Fruit fly (Drosophila melanogaster) whole organism, embryonic: ENCODE results near the gene CG5445.
A peak's percentile ranks its signal among the peaks of the same experiment; 100 is the strongest.

Experiments used
- Asciz ChIP-seq: fragments of 200-800 bp; sonication (Bioruptor generic); optimal IDR thresholded peaks from 2 replicates; lab custom pipeline; 2017; ENCODE audit warnings: missing biosample characterization, mild to moderate bottlenecking, missing genetic modification characterization, missing genetic modification reagents
- BEAF-32 ChIP-seq: fragments of 200-800 bp; sonication (Bioruptor generic); optimal IDR thresholded peaks from 3 replicates; lab custom pipeline; 2017; ENCODE audit warnings: missing biosample characterization, missing genetic modification characterization, mild to moderate bottlenecking, moderate library complexity, missing genetic modification reagents
- CG10274 ChIP-seq: fragments of 200-800 bp; sonication (Bioruptor generic); optimal IDR thresholded peaks from 3 replicates; lab custom pipeline; 2017; ENCODE audit warnings: missing biosample characterization, mild to moderate bottlenecking, missing genetic modification characterization
- CG10543 ChIP-seq: fragments of 200-800 bp; sonication (Bioruptor generic); optimal IDR thresholded peaks from 3 replicates; lab custom pipeline; 2017; ENCODE audit warnings: missing biosample characterization, mild to moderate bottlenecking, missing genetic modification characterization, moderate library complexity
- CG10979 ChIP-seq: fragments of 200-800 bp; sonication (Bioruptor generic); optimal IDR thresholded peaks from 2 replicates; lab custom pipeline; 2018; ENCODE audit warnings: missing biosample characterization, mild to moderate bottlenecking, missing genetic modification characterization, moderate library complexity
- CG11504 ChIP-seq: fragments of 200-800 bp; sonication (Bioruptor generic); optimal IDR thresholded peaks from 3 replicates; lab custom pipeline; 2019; ENCODE audit warnings: missing biosample characterization, mild to moderate bottlenecking, missing genetic modification characterization, moderate library complexity
- CG12942 ChIP-seq: fragments of 200-800 bp; sonication (Bioruptor generic); optimal IDR thresholded peaks from 3 replicates; lab custom pipeline; 2016; ENCODE audit warnings: missing biosample characterization, missing genetic modification characterization
- CG13123 ChIP-seq: fragments of 200-800 bp; sonication (Bioruptor generic); optimal IDR thresholded peaks from 2 replicates; lab custom pipeline; 2016; ENCODE audit warnings: missing biosample characterization, missing genetic modification characterization
- CG16779 ChIP-seq: fragments of 200-800 bp; sonication (Bioruptor generic); IDR thresholded peaks from 2 replicates; pipeline ENCODE4 v1.3.6; 2022; ENCODE audit warnings: missing biosample characterization, missing genetic modification characterization
- CG16863 ChIP-seq: fragments of 200-800 bp; sonication (Bioruptor generic); optimal IDR thresholded peaks from 3 replicates; lab custom pipeline; 2016; ENCODE audit warnings: missing biosample characterization, missing genetic modification characterization
- CG17568 ChIP-seq: fragments of 200-800 bp; sonication (Bioruptor generic); optimal IDR thresholded peaks from 2 replicates; lab custom pipeline; 2018; ENCODE audit warnings: missing biosample characterization, mild to moderate bottlenecking, missing genetic modification characterization, moderate library complexity
- CG1832 ChIP-seq: fragments of 200-800 bp; sonication (Bioruptor generic); optimal IDR thresholded peaks from 2 replicates; lab custom pipeline; 2017; ENCODE audit warnings: missing biosample characterization, mild to moderate bottlenecking, missing genetic modification characterization, inconsistent platforms
- CG32767 ChIP-seq: fragments of 200-800 bp; sonication (Bioruptor generic); IDR thresholded peaks from 2 replicates; pipeline ENCODE4 v1.3.6; 2022; ENCODE audit warnings: missing biosample characterization, missing genetic modification characterization
- CG32772 ChIP-seq: fragments of 200-800 bp; sonication (Bioruptor generic); IDR thresholded peaks from 2 replicates; pipeline ENCODE4 v1.3.6; 2022; ENCODE audit warnings: missing biosample characterization, missing genetic modification characterization
- CG42726 ChIP-seq: fragments of 200-800 bp; sonication (Bioruptor generic); IDR thresholded peaks from 2 replicates; pipeline ENCODE4 v1.3.6; 2022; ENCODE audit warnings: missing biosample characterization, missing genetic modification characterization; ENCODE audit not compliant: partially characterized antibody
- CG6254 ChIP-seq: fragments of 200-800 bp; sonication (Bioruptor generic); optimal IDR thresholded peaks from 3 replicates; lab custom pipeline; 2017; ENCODE audit warnings: mild to moderate bottlenecking, missing biosample characterization, missing genetic modification reagents, missing genetic modification characterization
- CG6765 ChIP-seq: fragments of 200-800 bp; sonication (Bioruptor generic); optimal IDR thresholded peaks from 3 replicates; lab custom pipeline; 2017; ENCODE audit warnings: missing biosample characterization, mild to moderate bottlenecking, missing genetic modification characterization
- CG7357 ChIP-seq: fragments of 200-800 bp; sonication (Bioruptor generic); IDR thresholded peaks from 3 replicates; pipeline ENCODE4 v1.3.6; 2022; ENCODE audit warnings: missing biosample characterization, missing genetic modification characterization
- CG7372 ChIP-seq: fragments of 200-800 bp; sonication (Bioruptor generic); IDR thresholded peaks from 2 replicates; pipeline ENCODE4 v1.3.6; 2022; ENCODE audit warnings: missing biosample characterization, missing genetic modification characterization
- CG9817 ChIP-seq: fragments of 200-800 bp; sonication (Bioruptor generic); optimal IDR thresholded peaks from 2 replicates; lab custom pipeline; 2018; ENCODE audit warnings: missing biosample characterization, mild to moderate bottlenecking, missing genetic modification characterization, moderate library complexity
- CG9932 ChIP-seq: fragments of 200-800 bp; sonication (Bioruptor generic); IDR thresholded peaks from 2 replicates; pipeline ENCODE4 v1.3.6; 2022; ENCODE audit warnings: missing biosample characterization, missing genetic modification characterization
- CHES-1-like ChIP-seq: fragments of 200-800 bp; sonication (Bioruptor generic); optimal IDR thresholded peaks from 2 replicates; lab custom pipeline; 2016; ENCODE audit warnings: missing biosample characterization, missing genetic modification characterization
- Dip3 ChIP-seq: fragments of 200-800 bp; sonication (Bioruptor generic); optimal IDR thresholded peaks from 3 replicates; lab custom pipeline; 2016; ENCODE audit warnings: missing biosample characterization, missing genetic modification characterization
- Mad ChIP-seq: fragments of 200-800 bp; sonication (Bioruptor generic); optimal IDR thresholded peaks from 2 replicates; lab custom pipeline; 2016; ENCODE audit warnings: missing biosample characterization, missing genetic modification characterization
- NC2β ChIP-seq: fragments of 200-800 bp; sonication (Bioruptor generic); optimal IDR thresholded peaks from 2 replicates; lab custom pipeline; 2016; ENCODE audit warnings: missing biosample characterization, missing genetic modification characterization
- bcd ChIP-seq: fragments of 200-800 bp; sonication (Bioruptor generic); optimal IDR thresholded peaks from 2 replicates; lab custom pipeline; 2017; ENCODE audit warnings: missing biosample characterization, mild to moderate bottlenecking, missing genetic modification characterization
- bigmax ChIP-seq: fragments of 200-800 bp; sonication (Bioruptor generic); optimal IDR thresholded peaks from 2 replicates; lab custom pipeline; 2018; ENCODE audit warnings: missing biosample characterization, mild to moderate bottlenecking, missing genetic modification characterization
- br ChIP-seq: fragments of >200 bp; optimal IDR thresholded peaks from 2 replicates; lab custom pipeline; 2017
- btn ChIP-seq: fragments of 200-800 bp; sonication (Bioruptor generic); optimal IDR thresholded peaks from 2 replicates; lab custom pipeline; 2016; ENCODE audit warnings: missing biosample characterization, missing genetic modification characterization
- croc ChIP-seq: fragments of 200-800 bp; sonication (Bioruptor generic); conservative IDR thresholded peaks from 3 replicates; pipeline ENCODE4 v1.3.6; 2022; ENCODE audit warnings: missing biosample characterization, missing genetic modification characterization
- gce ChIP-seq: fragments of 200-800 bp; sonication (Bioruptor generic); IDR thresholded peaks from 3 replicates; pipeline ENCODE4 v1.3.6; 2022; ENCODE audit warnings: missing biosample characterization, missing genetic modification characterization
- gcm ChIP-seq: fragments of 200-800 bp; sonication (Bioruptor generic); optimal IDR thresholded peaks from 2 replicates; lab custom pipeline; 2019; ENCODE audit warnings: missing biosample characterization, mild to moderate bottlenecking, missing genetic modification characterization, moderate library complexity
- gcm2 ChIP-seq: fragments of 200-800 bp; sonication (Bioruptor generic); optimal IDR thresholded peaks from 2 replicates; lab custom pipeline; 2016; ENCODE audit warnings: missing biosample characterization, missing genetic modification characterization
- gsb ChIP-seq: fragments of 200-800 bp; sonication (Bioruptor generic); IDR thresholded peaks from 2 replicates; pipeline ENCODE4 v1.3.6; 2022; ENCODE audit warnings: missing biosample characterization, missing genetic modification characterization
- her ChIP-seq: fragments of 200-800 bp; sonication (Bioruptor generic); optimal IDR thresholded peaks from 2 replicates; lab custom pipeline; 2016; ENCODE audit warnings: missing biosample characterization, missing genetic modification characterization
- insv ChIP-seq, 2 experiments: fragments of 200-800 bp; sonication (Bioruptor generic); optimal IDR thresholded peaks; 3 replicates each; lab custom pipeline; 2016 to 2018; ENCODE audit warnings: missing biosample characterization in 2 of 2, missing genetic modification characterization in 2 of 2
- jing ChIP-seq: fragments of 200-800 bp; sonication (Bioruptor generic); optimal IDR thresholded peaks from 2 replicates; lab custom pipeline; 2018; ENCODE audit warnings: missing biosample characterization, mild to moderate bottlenecking, missing genetic modification characterization
- kah ChIP-seq: fragments of 200-800 bp; sonication (Bioruptor generic); optimal IDR thresholded peaks from 2 replicates; lab custom pipeline; 2018; ENCODE audit warnings: missing biosample characterization, mild to moderate bottlenecking, missing genetic modification characterization
- lov ChIP-seq, 2 experiments: fragments of 200-800 bp in 1 of 2; fragments of >200 bp in 1 of 2; sonication (Bioruptor generic) in 1 of 2; IDR thresholded peaks in 1 of 2; optimal IDR thresholded peaks in 1 of 2; 2 replicates in 1 of 2; 3 replicates in 1 of 2; pipeline versions ENCODE4 v1.3.6 to Lab custom; 2017 to 2022; ENCODE audit warnings: missing biosample characterization in 1 of 2, missing genetic modification characterization in 1 of 2
- nom ChIP-seq: fragments of 200-800 bp; sonication (Bioruptor generic); optimal IDR thresholded peaks from 2 replicates; lab custom pipeline; 2017; ENCODE audit warnings: missing biosample characterization, missing genetic modification characterization, mild to moderate bottlenecking, moderate library complexity, missing genetic modification reagents
- org-1 ChIP-seq: fragments of 200-800 bp; sonication (Bioruptor generic); optimal IDR thresholded peaks from 2 replicates; lab custom pipeline; 2017; ENCODE audit warnings: missing biosample characterization, missing genetic modification characterization
- prd ChIP-seq, 3 experiments: fragments of >200 bp in 2 of 3; fragments of 200-800 bp in 1 of 3; sonication (Bioruptor generic) in 1 of 3; optimal IDR thresholded peaks in 2 of 3; IDR thresholded peaks in 1 of 3; 2 replicates in 2 of 3; 3 replicates in 1 of 3; pipeline versions ENCODE4 v1.3.6 to Lab custom; 2017 to 2022; ENCODE audit warnings: missing biosample characterization in 1 of 3, missing genetic modification characterization in 1 of 3
- pum ChIP-seq: fragments of 200-800 bp; sonication (Bioruptor generic); optimal IDR thresholded peaks from 2 replicates; lab custom pipeline; 2016; ENCODE audit warnings: missing biosample characterization, missing genetic modification characterization
- sc ChIP-seq, 3 experiments: fragments of >200 bp in 2 of 3; fragments of 200-800 bp in 1 of 3; sonication (Bioruptor generic) in 1 of 3; optimal IDR thresholded peaks; 2 replicates in 2 of 3; 3 replicates in 1 of 3; lab custom pipeline; 2017; ENCODE audit warnings: mild to moderate bottlenecking in 1 of 3, missing biosample characterization in 1 of 3, missing genetic modification characterization in 1 of 3, missing genetic modification reagents in 1 of 3
- seq ChIP-seq: fragments of 200-800 bp; sonication (Bioruptor generic); IDR thresholded peaks from 2 replicates; pipeline ENCODE4 v1.3.6; 2022; ENCODE audit warnings: missing biosample characterization, missing genetic modification characterization
- trem ChIP-seq: fragments of 200-800 bp; optimal IDR thresholded peaks from 3 replicates; lab custom pipeline; 2019; ENCODE audit warnings: missing biosample characterization, mild to moderate bottlenecking, missing genetic modification characterization, moderate library complexity

CG5445 gene

dm6 chrX:17298900-17299836 lies 16.9 kb downstream of the CG5445 start (continued):
- TF ChIP-seq trem (tag; lab: Kevin White, UChicago): no peak
- TF ChIP-seq CG9817 (tag; lab: Kevin White, UChicago): peak; percentile 71
- TF ChIP-seq gcm2 (GFP tag; lab: Kevin White, UChicago): peak; percentile 20
- TF ChIP-seq CG12942 (GFP tag; lab: Kevin White, UChicago): peak; percentile 29
- TF ChIP-seq seq (GFP tag; lab: Robert Waterston, UW): 0 out of 2 replicates have a peak, but pooled peaks have one; percentile 42
- TF ChIP-seq CG10543: peak; percentile 58
- TF ChIP-seq jing (GFP tag; lab: Kevin White, UChicago): peak; percentile 45
- peak; percentile 59; the same call in 1 of the 2 replicates for TF ChIP-seq gsb
- TF ChIP-seq her (GFP tag; lab: Kevin White, UChicago): peak; percentile 17
- peak; percentile 30 for TF ChIP-seq CG16863 (GFP tag; lab: Kevin White, UChicago)
- peak; percentile 69 for TF ChIP-seq nom
- no peak for TF ChIP-seq CG16779 (GFP tag; lab: Robert Waterston, UW)
- peak; percentile 52 for TF ChIP-seq CHES-1-like (GFP tag; lab: Kevin White, UChicago)
- TF ChIP-seq lov (optimal IDR thresholded peaks at IDR 0.05; lab: Kevin White, UChicago): no peak
- no peak for TF ChIP-seq lov (GFP tag; IDR thresholded peaks at IDR 0.05; lab: Robert Waterston, UW)
- TF ChIP-seq CG7357 (GFP tag; lab: Robert Waterston, UW): peak; percentile 57; the same call in 2 of the 3 replicates
- peak; percentile 41 for TF ChIP-seq CG32772 (GFP tag; lab: Robert Waterston, UW)
- peak; percentile 49 for TF ChIP-seq NC2β (GFP tag; lab: Kevin White, UChicago)
- TF ChIP-seq btn (GFP tag; lab: Kevin White, UChicago): peak; percentile 38
- TF ChIP-seq CG7372: peak; percentile 56
- no peak for TF ChIP-seq prd (optimal IDR thresholded peaks at IDR 0.05; lab: Kevin White, UChicago)
- TF ChIP-seq prd (GFP tag; IDR thresholded peaks at IDR 0.05; lab: Robert Waterston, UW): peak; percentile 68
- no peak for TF ChIP-seq insv (GFP tag; optimal IDR thresholded peaks at IDR 0.05; lab: Kevin White, UChicago)
- TF ChIP-seq kah (GFP tag; lab: Kevin White, UChicago): peak; percentile 1
- peak; percentile 79 for TF ChIP-seq CG9932
- TF ChIP-seq CG32767 (GFP tag; lab: Robert Waterston, UW): peak; percentile 38; the same call in 1 of the 2 replicates
- TF ChIP-seq CG17568: peak; percentile 67
- TF ChIP-seq CG10979 (tag; lab: Kevin White, UChicago): peak; percentile 43
- no peak for TF ChIP-seq bigmax (GFP tag; lab: Kevin White, UChicago)
- TF ChIP-seq Mad (GFP tag; lab: Kevin White, UChicago): peak; percentile 52
- peak; percentile 57 for TF ChIP-seq bcd
- TF ChIP-seq Asciz (GFP tag; lab: Kevin White, UChicago): no peak
- no peak for TF ChIP-seq CG1832 (GFP tag; lab: Kevin White, UChicago)
- peak; percentile 30 for TF ChIP-seq Dip3 (GFP tag; lab: Kevin White, UChicago)
- no peak for TF ChIP-seq CG42726 (GFP tag; lab: Robert Waterston, UW)
- peak; percentile 46 for TF ChIP-seq CG10274 (GFP tag; lab: Kevin White, UChicago)
- TF ChIP-seq pum (GFP tag; lab: Kevin White, UChicago): peak; percentile 51
- TF ChIP-seq gce (GFP tag; lab: Robert Waterston, UW): peak; percentile 45; the same call in 1 of the 3 replicates
- peak; percentile 71 for TF ChIP-seq CG11504 (tag; lab: Kevin White, UChicago)
- no peak for TF ChIP-seq br (lab: Kevin White, UChicago)
- TF ChIP-seq gcm (GFP tag; lab: Kevin White, UChicago): peak; percentile 50
- no peak for TF ChIP-seq BEAF-32 (GFP tag; lab: Kevin White, UChicago)
- TF ChIP-seq CG6765 (GFP tag; lab: Kevin White, UChicago): peak; percentile 44
- peak; percentile 10 for TF ChIP-seq CG6254 (GFP tag; lab: Kevin White, UChicago)
- no peak for TF ChIP-seq CG13123 (GFP tag; lab: Kevin White, UChicago)
- TF ChIP-seq sc (optimal IDR thresholded peaks at IDR 0.05; lab: Kevin White, UChicago): no peak
- TF ChIP-seq sc (GFP tag; optimal IDR thresholded peaks at IDR 0.05; lab: Kevin White, UChicago): peak; percentile 55
- TF ChIP-seq croc (GFP tag; lab: Robert Waterston, UW): peak; percentile 31; the same call in 2 of the 3 replicates
- TF ChIP-seq org-1 (GFP tag; lab: Kevin White, UChicago): peak; percentile 77
